Worm (Caenorhabditis elegans): Measurements from ENCODE around the gene F59B2.15.
"Not testable (repeated sequence)": the region's sequence is repeated elsewhere in the genome, so short reads cannot be mapped to it uniquely, and the experiment has no call there.

The F59B2.15 gene

DNA sequence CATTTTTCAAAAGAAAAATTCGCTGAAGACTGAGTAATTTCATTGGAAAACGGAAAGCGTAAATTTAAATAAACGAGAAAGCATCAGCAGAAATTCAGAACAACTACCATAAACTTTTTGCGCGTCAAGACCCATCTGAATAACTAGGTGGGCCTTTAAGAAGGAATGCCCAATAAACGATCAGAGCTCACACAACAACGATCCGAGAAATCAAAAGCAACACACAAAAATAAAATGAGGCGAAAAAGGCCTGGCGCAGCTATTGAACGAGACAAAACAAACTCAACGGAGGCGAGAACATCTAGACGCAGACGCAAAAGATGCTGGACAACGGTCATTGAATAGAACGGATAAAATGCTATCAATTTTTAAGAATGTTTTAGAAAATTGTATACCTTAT is 3.6 kb downstream of the F59B2.15 start:
- TF ChIP-seq hmg-1.2 (GFP tag; IDR thresholded peaks at IDR 0.05) (peak; percentile 19; the same call in 1 of the 2 replicates), ama-1 (optimal IDR thresholded peaks at IDR 0.05) (no peak), ama-1 (GFP tag; optimal IDR thresholded peaks at IDR 0.05) (no peak), atf-7 (tag; optimal IDR thresholded peaks at IDR 0.05) (no peak), mel-28 (tag; optimal IDR thresholded peaks at IDR 0.05; ENCODE audit: borderline replicate concordance) (no peak), nfyb-1 (GFP tag; IDR thresholded peaks at IDR 0.05) (no peak), ztf-28 (GFP tag; IDR thresholded peaks at IDR 0.05) (no peak)

ce11 chrIII:8997821-8998220 is 4.6 kb downstream of the F59B2.15 start:
- TF ChIP-seq attf-6 (GFP tag; IDR thresholded peaks at IDR 0.05) (no peak), efl-1 (GFP tag; optimal IDR thresholded peaks at IDR 0.05) (no peak), F10E7.11 (tag; optimal IDR thresholded peaks at IDR 0.05) (no peak), nhr-120 (GFP tag; IDR thresholded peaks at IDR 0.05) (no peak), ZK185.1 (tag; optimal IDR thresholded peaks at IDR 0.05; ENCODE audit: poor library complexity, severe bottlenecking) (no peak), ceh-40 (GFP tag; IDR thresholded peaks at IDR 0.05) (no peak), nfya-1 (tag; optimal IDR thresholded peaks at IDR 0.05; ENCODE audit: borderline replicate concordance, insufficient read depth) (no peak), akir-1 (GFP tag; optimal IDR thresholded peaks at IDR 0.05) (no peak), nfyb-1 (GFP tag; IDR thresholded peaks at IDR 0.05) (no peak), lin-26 (GFP tag; IDR thresholded peaks at IDR 0.05) (no peak), repo-1 (tag; optimal IDR thresholded peaks at IDR 0.05) (no peak), F55B11.4 (tag; optimal IDR thresholded peaks at IDR 0.05; ENCODE audit: borderline replicate concordance, insufficient read depth) (no peak), ztf-6 (GFP tag; IDR thresholded peaks at IDR 0.05) (no peak), F52B5.7 (tag; optimal IDR thresholded peaks at IDR 0.05) (no peak), madf-8 (GFP tag; conservative IDR thresholded peaks at IDR 0.05) (no peak), Y95B8A.8 (GFP tag; IDR thresholded peaks at IDR 0.05) (no peak), T07F8.4 (tag; optimal IDR thresholded peaks at IDR 0.05) (no peak), F23B12.7 (tag; optimal IDR thresholded peaks at IDR 0.05; ENCODE audit: insufficient read depth) (no peak)

- TF ChIP-seq attf-3 (GFP tag; conservative IDR thresholded peaks at IDR 0.05): no peak
- TF ChIP-seq zfh-2 (GFP tag; conservative IDR thresholded peaks at IDR 0.05): no peak
- no peak for TF ChIP-seq K12H6.12 (tag; optimal IDR thresholded peaks at IDR 0.05)
Observed at ce11 chrIII:8996686-8997085, 5.8 kb downstream of the F59B2.15 start, which contains the start of gene skat-1. Gene skat-1, minus strand, starts transcription at chrIII:8996786.

ce11 chrIII:8989752-8990151 is 12.7 kb downstream of the F59B2.15 start, which contains the start of gene R08D7.7:
Gene R08D7.7, plus strand, starts transcription at chrIII:8990052.
- not testable (repeated sequence) for TF ChIP-seq ceh-58 (GFP tag; IDR thresholded peaks at IDR 0.05); unc-62 (GFP tag; optimal IDR thresholded peaks at IDR 0.05); Y53G8AR.9 (GFP tag; conservative IDR thresholded peaks at IDR 0.05)

- peak in 1 of 3 experiments; percentile 3 for TF ChIP-seq lin-35 (GFP tag; optimal IDR thresholded peaks at IDR 0.05)
- 0 out of 2 replicates have a peak, but pooled peaks have one; percentile 7 for TF ChIP-seq hsf-1 (GFP tag; IDR thresholded peaks at IDR 0.05)
- no peak for TF ChIP-seq akir-1 (GFP tag; optimal IDR thresholded peaks at IDR 0.05)
- TF ChIP-seq F10E7.11 (tag; optimal IDR thresholded peaks at IDR 0.05): no peak
Observed at ce11 chrIII:8988544-8988943, 13.9 kb downstream of the F59B2.15 start.

Data from whole organism, young adult.